Fruit fly (Drosophila melanogaster) whole organism, embryonic: ENCODE measurements around the gene rhea.

Source experiments
- BEAF-32 ChIP-seq: fragments of 200-800 bp; sonication (Bioruptor generic); optimal IDR thresholded peaks from 3 replicates; lab custom pipeline; 2017; ENCODE audit warnings: missing biosample characterization, missing genetic modification characterization, mild to moderate bottlenecking, moderate library complexity, missing genetic modification reagents
- CG13296 ChIP-seq: fragments of 200-800 bp; sonication (Bioruptor generic); optimal IDR thresholded peaks from 3 replicates; lab custom pipeline; 2018; ENCODE audit warnings: missing biosample characterization, mild to moderate bottlenecking, missing genetic modification characterization
- CG15011 ChIP-seq: fragments of 200-800 bp; sonication (Bioruptor generic); optimal IDR thresholded peaks from 3 replicates; lab custom pipeline; 2018; ENCODE audit warnings: missing biosample characterization, mild to moderate bottlenecking, missing genetic modification characterization
- CG1603 ChIP-seq: fragments of 200-800 bp; sonication (Bioruptor generic); optimal IDR thresholded peaks from 2 replicates; lab custom pipeline; 2019; ENCODE audit warnings: missing biosample characterization, mild to moderate bottlenecking, missing genetic modification characterization, moderate library complexity
- CG17568 ChIP-seq: fragments of 200-800 bp; sonication (Bioruptor generic); optimal IDR thresholded peaks from 2 replicates; lab custom pipeline; 2018; ENCODE audit warnings: missing biosample characterization, mild to moderate bottlenecking, missing genetic modification characterization, moderate library complexity
- CG30020 ChIP-seq: fragments of 200-800 bp; optimal IDR thresholded peaks from 2 replicates; lab custom pipeline; 2019; ENCODE audit warnings: missing biosample characterization, mild to moderate bottlenecking, missing genetic modification characterization, moderate library complexity
- CG30403 ChIP-seq: fragments of 200-800 bp; sonication (Bioruptor generic); optimal IDR thresholded peaks from 3 replicates; lab custom pipeline; 2016; ENCODE audit warnings: missing biosample characterization, missing genetic modification characterization
- CG33213 ChIP-seq: fragments of 200-800 bp; sonication (Bioruptor generic); optimal IDR thresholded peaks from 3 replicates; lab custom pipeline; 2016; ENCODE audit warnings: missing biosample characterization, missing genetic modification characterization
- CG4617 ChIP-seq: fragments of 200-800 bp; sonication (Bioruptor generic); optimal IDR thresholded peaks from 3 replicates; lab custom pipeline; 2016; ENCODE audit warnings: missing biosample characterization, missing genetic modification characterization, borderline replicate concordance
- CG4707 ChIP-seq: fragments of 200-800 bp; sonication (Bioruptor generic); optimal IDR thresholded peaks from 2 replicates; lab custom pipeline; 2018; ENCODE audit warnings: missing biosample characterization, mild to moderate bottlenecking, missing genetic modification characterization, moderate library complexity
- CG4854 ChIP-seq: fragments of 200-800 bp; sonication (Bioruptor generic); optimal IDR thresholded peaks from 2 replicates; lab custom pipeline; 2016; ENCODE audit warnings: missing biosample characterization, missing genetic modification characterization, inconsistent platforms
- CG7372 ChIP-seq: fragments of 200-800 bp; sonication (Bioruptor generic); IDR thresholded peaks from 2 replicates; pipeline ENCODE4 v1.3.6; 2022; ENCODE audit warnings: missing biosample characterization, missing genetic modification characterization
- CG7963 ChIP-seq: fragments of 200-800 bp; sonication (Bioruptor generic); IDR thresholded peaks from 3 replicates; pipeline ENCODE4 v1.3.6; 2022; ENCODE audit warnings: missing biosample characterization, missing genetic modification characterization; ENCODE audit not compliant: partially characterized antibody
- CG8924 ChIP-seq: fragments of 200-800 bp; optimal IDR thresholded peaks from 3 replicates; lab custom pipeline; 2019; ENCODE audit warnings: missing biosample characterization, mild to moderate bottlenecking, missing genetic modification characterization, moderate library complexity
- D19A ChIP-seq: fragments of 200-800 bp; optimal IDR thresholded peaks from 3 replicates; lab custom pipeline; 2019; ENCODE audit warnings: missing biosample characterization, mild to moderate bottlenecking, missing genetic modification characterization, moderate library complexity
- Dref ChIP-seq: fragments of 200-800 bp; sonication (Bioruptor generic); IDR thresholded peaks from 2 replicates; pipeline ENCODE4 v1.3.6; 2022; ENCODE audit warnings: missing biosample characterization, missing genetic modification characterization
- Hr3 ChIP-seq: fragments of 200-800 bp; sonication (Bioruptor generic); optimal IDR thresholded peaks from 3 replicates; lab custom pipeline; 2016; ENCODE audit warnings: missing biosample characterization, missing genetic modification characterization
- Max ChIP-seq: fragments of 200-800 bp; sonication (Bioruptor generic); optimal IDR thresholded peaks from 2 replicates; lab custom pipeline; 2016; ENCODE audit warnings: missing biosample characterization, mild to moderate bottlenecking, missing genetic modification characterization
- PHDP ChIP-seq: fragments of 200-800 bp; sonication (Bioruptor generic); optimal IDR thresholded peaks from 3 replicates; lab custom pipeline; 2018; ENCODE audit warnings: missing biosample characterization, mild to moderate bottlenecking, missing genetic modification characterization, moderate library complexity
- Scr ChIP-seq: fragments of 200-800 bp; sonication (Bioruptor generic); IDR thresholded peaks from 2 replicates; pipeline ENCODE4 v1.3.6; 2022; ENCODE audit warnings: missing biosample characterization, missing genetic modification characterization; ENCODE audit not compliant: partially characterized antibody
- Sin3A ChIP-seq: fragments of >200 bp; optimal IDR thresholded peaks from 2 replicates; lab custom pipeline; 2018
- Sox102F ChIP-seq: fragments of 200-800 bp; sonication (Bioruptor generic); optimal IDR thresholded peaks from 2 replicates; lab custom pipeline; 2018; ENCODE audit warnings: missing biosample characterization, mild to moderate bottlenecking, missing genetic modification characterization, moderate library complexity
- TFAM ChIP-seq: fragments of 200-800 bp; sonication (Bioruptor generic); optimal IDR thresholded peaks from 2 replicates; lab custom pipeline; 2017; ENCODE audit warnings: missing biosample characterization, missing genetic modification characterization, inconsistent platforms
- Tbp ChIP-seq: fragments of >200 bp; optimal IDR thresholded peaks from 2 replicates; lab custom pipeline; 2018; ENCODE audit warnings: missing biosample characterization, missing genetic modification characterization
- Vsx1 ChIP-seq: fragments of 200-800 bp; sonication (Bioruptor generic); optimal IDR thresholded peaks from 2 replicates; lab custom pipeline; 2017; ENCODE audit warnings: missing biosample characterization, mild to moderate bottlenecking, missing genetic modification characterization, missing genetic modification reagents
- ash1 ChIP-seq: fragments of 200-800 bp; sonication (Bioruptor generic); optimal IDR thresholded peaks from 2 replicates; lab custom pipeline; 2018; ENCODE audit warnings: missing biosample characterization, mild to moderate bottlenecking, missing genetic modification characterization
- btn ChIP-seq: fragments of 200-800 bp; sonication (Bioruptor generic); optimal IDR thresholded peaks from 2 replicates; lab custom pipeline; 2016; ENCODE audit warnings: missing biosample characterization, missing genetic modification characterization
- cad ChIP-seq: fragments of >200 bp; optimal IDR thresholded peaks from 2 replicates; lab custom pipeline; 2017; ENCODE audit warnings: missing biosample characterization, missing genetic modification characterization
- cato ChIP-seq: fragments of 200-800 bp; sonication (Bioruptor generic); optimal IDR thresholded peaks from 2 replicates; lab custom pipeline; 2016; ENCODE audit warnings: missing biosample characterization, missing genetic modification characterization, borderline replicate concordance
- chinmo ChIP-seq: fragments of 200-800 bp; sonication (Bioruptor generic); IDR thresholded peaks from 4 replicates; pipeline ENCODE4 v1.3.6; 2022; ENCODE audit warnings: missing biosample characterization, missing genetic modification characterization; ENCODE audit not compliant: partially characterized antibody
- crp ChIP-seq, 2 experiments: fragments of 200-800 bp; sonication (Bioruptor generic); optimal IDR thresholded peaks; 2 replicates in 1 of 2; 3 replicates in 1 of 2; lab custom pipeline; 2017; ENCODE audit warnings: missing biosample characterization in 2 of 2, missing genetic modification characterization in 2 of 2, mild to moderate bottlenecking in 1 of 2, moderate library complexity in 1 of 2
- dpn ChIP-seq, 2 experiments: fragments of 200-800 bp; sonication (Bioruptor generic); optimal IDR thresholded peaks; 3 replicates each; lab custom pipeline; 2016; ENCODE audit warnings: missing biosample characterization in 2 of 2, missing genetic modification characterization in 2 of 2
- emc ChIP-seq: fragments of 200-800 bp; sonication (Bioruptor generic); optimal IDR thresholded peaks from 2 replicates; lab custom pipeline; 2016; ENCODE audit warnings: missing biosample characterization, missing genetic modification characterization
- fu2 ChIP-seq: fragments of 200-800 bp; sonication (Bioruptor generic); optimal IDR thresholded peaks from 2 replicates; lab custom pipeline; 2016; ENCODE audit warnings: missing biosample characterization, missing genetic modification characterization
- gcm2 ChIP-seq: fragments of 200-800 bp; sonication (Bioruptor generic); optimal IDR thresholded peaks from 2 replicates; lab custom pipeline; 2016; ENCODE audit warnings: missing biosample characterization, missing genetic modification characterization
- grau ChIP-seq: fragments of 200-800 bp; optimal IDR thresholded peaks from 3 replicates; lab custom pipeline; 2019; ENCODE audit warnings: missing biosample characterization, mild to moderate bottlenecking, missing genetic modification characterization, moderate library complexity
- hb ChIP-seq: fragments of 200-800 bp; sonication (Bioruptor generic); IDR thresholded peaks from 3 replicates; pipeline ENCODE4 v1.3.6; 2022; ENCODE audit warnings: missing biosample characterization, missing genetic modification characterization; ENCODE audit not compliant: partially characterized antibody
- nmo ChIP-seq: fragments of 200-800 bp; sonication (Bioruptor generic); optimal IDR thresholded peaks from 2 replicates; lab custom pipeline; 2018; ENCODE audit warnings: missing biosample characterization, mild to moderate bottlenecking, missing genetic modification characterization, moderate library complexity
- pb ChIP-seq: fragments of 200-800 bp; sonication (Bioruptor generic); optimal IDR thresholded peaks from 3 replicates; lab custom pipeline; 2016; ENCODE audit warnings: missing biosample characterization, missing genetic modification characterization
- peb ChIP-seq: fragments of 200-800 bp; sonication (Bioruptor generic); IDR thresholded peaks from 2 replicates; pipeline ENCODE4 v1.3.6; 2022; ENCODE audit warnings: missing biosample characterization, missing genetic modification characterization
- repo ChIP-seq: fragments of 200-800 bp; sonication (Bioruptor generic); optimal IDR thresholded peaks from 2 replicates; lab custom pipeline; 2016; ENCODE audit warnings: missing biosample characterization, missing genetic modification characterization
- row ChIP-seq: fragments of 200-800 bp; sonication (Bioruptor generic); IDR thresholded peaks from 3 replicates; pipeline ENCODE4 v1.3.6; 2022; ENCODE audit warnings: missing biosample characterization, missing genetic modification characterization
- sens ChIP-seq: fragments of 200-800 bp; sonication (Bioruptor generic); peaks from one replicate; lab custom pipeline; 2016; ENCODE audit warnings: missing biosample characterization, missing genetic modification characterization
- slbo ChIP-seq: fragments of 200-800 bp; sonication (Bioruptor generic); IDR thresholded peaks from 2 replicates; pipeline ENCODE4 v1.3.6; 2022; ENCODE audit warnings: missing biosample characterization, missing genetic modification characterization
- sna ChIP-seq: fragments of 200-800 bp; sonication (Bioruptor generic); IDR thresholded peaks from 2 replicates; pipeline ENCODE4 v1.3.6; 2022; ENCODE audit warnings: missing biosample characterization, missing genetic modification characterization; ENCODE audit not compliant: partially characterized antibody
- tap ChIP-seq: fragments of 200-800 bp; optimal IDR thresholded peaks from 3 replicates; lab custom pipeline; 2019; ENCODE audit warnings: missing biosample characterization, mild to moderate bottlenecking, missing genetic modification characterization, moderate library complexity
- trem ChIP-seq: fragments of 200-800 bp; optimal IDR thresholded peaks from 3 replicates; lab custom pipeline; 2019; ENCODE audit warnings: missing biosample characterization, mild to moderate bottlenecking, missing genetic modification characterization, moderate library complexity
- unc-4 ChIP-seq: fragments of 200-800 bp; sonication (Bioruptor generic); IDR thresholded peaks from 2 replicates; pipeline ENCODE4 v1.3.6; 2022; ENCODE audit warnings: missing biosample characterization, missing genetic modification characterization; ENCODE audit not compliant: partially characterized antibody
- zen ChIP-seq: fragments of 200-800 bp; sonication (Bioruptor generic); optimal IDR thresholded peaks from 3 replicates; lab custom pipeline; 2018; ENCODE audit warnings: missing biosample characterization, mild to moderate bottlenecking, missing genetic modification characterization, moderate library complexity

The rhea gene

DNA sequence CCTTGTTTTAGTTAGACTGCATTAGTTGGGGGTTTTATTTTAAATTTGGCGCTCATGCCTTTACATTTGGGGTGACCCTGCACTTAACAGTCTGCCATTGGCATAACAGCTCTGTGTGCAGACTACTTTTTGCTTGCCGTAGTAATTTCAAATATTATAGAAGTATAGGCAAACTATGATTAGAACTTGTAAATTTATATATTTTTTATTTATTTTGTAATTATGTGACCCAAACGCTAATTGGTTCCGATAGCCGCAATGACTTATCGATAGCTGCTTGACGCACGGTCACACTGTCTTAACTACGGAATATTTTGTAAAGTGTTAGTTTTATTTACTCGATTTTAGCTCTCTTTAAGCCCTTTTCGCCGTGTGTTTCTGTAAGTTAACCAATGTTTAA lies at the start of gene rhea (continued):
- TF ChIP-seq btn: no peak
- TF ChIP-seq zen (tag; lab: Kevin White, UChicago): peak; percentile 65
- TF ChIP-seq repo (GFP tag; lab: Kevin White, UChicago): no peak
- TF ChIP-seq CG7963 (GFP tag; lab: Robert Waterston, UW): peak; percentile 35; the same call in 1 of the 3 replicates
- TF ChIP-seq grau: peak; percentile 24
- TF ChIP-seq ash1 (GFP tag; lab: Kevin White, UChicago): no peak
- peak; percentile 78 for TF ChIP-seq trem (tag; lab: Kevin White, UChicago)
- no peak for TF ChIP-seq TFAM
- no peak for TF ChIP-seq crp (GFP tag; optimal IDR thresholded peaks at IDR 0.05; lab: Kevin White, UChicago)
- TF ChIP-seq peb: no peak
- TF ChIP-seq CG33213 (GFP tag; lab: Kevin White, UChicago): peak; percentile 3
- peak; percentile 86 for TF ChIP-seq CG4617 (GFP tag; lab: Kevin White, UChicago)
- no peak for TF ChIP-seq fu2
- peak; percentile 55 for TF ChIP-seq nmo
- no peak for TF ChIP-seq pb
- peak; percentile 76; the same call in 1 of the 4 replicates for TF ChIP-seq chinmo (GFP tag; lab: Robert Waterston, UW)
- TF ChIP-seq Hr3: peak; percentile 40
- TF ChIP-seq sens (GFP tag; lab: Kevin White, UChicago): peak; percentile 73
- no peak for TF ChIP-seq cato (GFP tag; lab: Kevin White, UChicago)
- TF ChIP-seq CG30403 (GFP tag; lab: Kevin White, UChicago): peak; percentile 4
- no peak for TF ChIP-seq CG4854
- peak; percentile 84 for TF ChIP-seq BEAF-32 (GFP tag; lab: Kevin White, UChicago)
- peak; percentile 28 for TF ChIP-seq Vsx1 (GFP tag; lab: Kevin White, UChicago)
- TF ChIP-seq unc-4 (GFP tag; lab: Robert Waterston, UW): peak; percentile 87
- TF ChIP-seq hb (GFP tag; lab: Robert Waterston, UW): 0 out of 3 replicates have a peak, but pooled peaks have one; percentile 40
- no peak for TF ChIP-seq CG13296 (GFP tag; lab: Kevin White, UChicago)
- peak; percentile 36 for TF ChIP-seq CG8924 (tag; lab: Kevin White, UChicago)
- no peak for TF ChIP-seq emc (GFP tag; lab: Kevin White, UChicago)
- peak; percentile 39; the same call in 1 of the 2 replicates for TF ChIP-seq slbo (GFP tag; lab: Robert Waterston, UW)
- TF ChIP-seq Tbp (GFP tag; lab: Kevin White, UChicago): no peak
- no peak for TF ChIP-seq CG15011 (GFP tag; lab: Kevin White, UChicago)
- peak; percentile 1 for TF ChIP-seq CG30020 (tag; lab: Kevin White, UChicago)
- TF ChIP-seq gcm2 (GFP tag; lab: Kevin White, UChicago): no peak
- TF ChIP-seq sna (GFP tag; lab: Robert Waterston, UW): peak; percentile 67; the same call in 1 of the 2 replicates
- TF ChIP-seq CG4707 (GFP tag; lab: Kevin White, UChicago): no peak
- TF ChIP-seq CG7372 (GFP tag; lab: Robert Waterston, UW): no peak
- peak; percentile 18 for TF ChIP-seq CG1603
- TF ChIP-seq CG17568 (GFP tag; lab: Kevin White, UChicago): no peak
- TF ChIP-seq Dref (GFP tag; lab: Robert Waterston, UW): peak; percentile 77
- peak; percentile 18 for TF ChIP-seq Sox102F (GFP tag; lab: Kevin White, UChicago)
- peak; percentile 70 for TF ChIP-seq Sin3A (lab: Kevin White, UChicago)
- TF ChIP-seq Max: no peak
- TF ChIP-seq dpn (GFP tag; optimal IDR thresholded peaks at IDR 0.05; lab: Kevin White, UChicago): peak in 1 of 2 experiments; percentile 39
- peak; percentile 16 for TF ChIP-seq PHDP (tag; lab: Kevin White, UChicago)
- TF ChIP-seq cad (GFP tag; lab: Kevin White, UChicago): no peak
- peak; percentile 13 for TF ChIP-seq tap (tag; lab: Kevin White, UChicago)
- peak; percentile 3 for TF ChIP-seq D19A (tag; lab: Kevin White, UChicago)
- peak; percentile 42; the same call in 2 of the 3 replicates for TF ChIP-seq row (GFP tag; lab: Robert Waterston, UW)
- peak; percentile 84 for TF ChIP-seq Scr (GFP tag; lab: Robert Waterston, UW)
